Fruit fly (Drosophila melanogaster) whole organism, embryonic: ENCODE results near the gene Atg6.

ENCODE experiments used
- CG11560 ChIP-seq: fragments of 200-800 bp; sonication (Bioruptor generic); IDR thresholded peaks from 3 replicates; pipeline ENCODE4 v1.3.6; 2022; ENCODE audit warnings: missing biosample characterization, missing genetic modification characterization
- CG12219 ChIP-seq: fragments of 200-800 bp; sonication (Bioruptor generic); optimal IDR thresholded peaks from 3 replicates; lab custom pipeline; 2018; ENCODE audit warnings: missing biosample characterization, mild to moderate bottlenecking, missing genetic modification characterization
- CG12391 ChIP-seq: fragments of 200-800 bp; sonication (Bioruptor generic); optimal IDR thresholded peaks from 3 replicates; lab custom pipeline; 2018; ENCODE audit warnings: missing biosample characterization, mild to moderate bottlenecking, missing genetic modification characterization, moderate library complexity
- CG12769 ChIP-seq: fragments of 200-800 bp; sonication (Bioruptor generic); optimal IDR thresholded peaks from 2 replicates; lab custom pipeline; 2019; ENCODE audit warnings: missing biosample characterization, mild to moderate bottlenecking, missing genetic modification characterization, moderate library complexity
- CG15514 ChIP-seq: fragments of 200-800 bp; sonication (Bioruptor generic); optimal IDR thresholded peaks from 3 replicates; lab custom pipeline; 2017; ENCODE audit warnings: missing biosample characterization, missing genetic modification characterization, mild to moderate bottlenecking, moderate library complexity, missing genetic modification reagents
- CG17612 ChIP-seq: fragments of 200-800 bp; sonication (Bioruptor generic); IDR thresholded peaks from 2 replicates; pipeline ENCODE4 v1.3.6; 2022; ENCODE audit warnings: missing biosample characterization, missing genetic modification characterization
- CG18599 ChIP-seq: fragments of 200-800 bp; sonication (Bioruptor generic); optimal IDR thresholded peaks from 3 replicates; lab custom pipeline; 2017; ENCODE audit warnings: missing biosample characterization, missing genetic modification characterization, mild to moderate bottlenecking, moderate library complexity, missing genetic modification reagents
- CG2202 ChIP-seq: fragments of 200-800 bp; sonication (Bioruptor generic); optimal IDR thresholded peaks from 2 replicates; lab custom pipeline; 2018; ENCODE audit warnings: missing biosample characterization, mild to moderate bottlenecking, missing genetic modification characterization
- CG2712 ChIP-seq: fragments of 200-800 bp; optimal IDR thresholded peaks from 3 replicates; lab custom pipeline; 2019; ENCODE audit warnings: missing biosample characterization, mild to moderate bottlenecking, missing genetic modification characterization, moderate library complexity
- CG2875 ChIP-seq: fragments of 200-800 bp; sonication (Bioruptor generic); optimal IDR thresholded peaks from 2 replicates; lab custom pipeline; 2017; ENCODE audit warnings: missing biosample characterization, mild to moderate bottlenecking, missing genetic modification characterization, missing genetic modification reagents
- CG3281 ChIP-seq: fragments of 200-800 bp; sonication (Bioruptor generic); optimal IDR thresholded peaks from 3 replicates; lab custom pipeline; 2017; ENCODE audit warnings: missing biosample characterization, mild to moderate bottlenecking, missing genetic modification characterization
- CG4404 ChIP-seq: fragments of 200-800 bp; sonication (Bioruptor generic); IDR thresholded peaks from 2 replicates; pipeline ENCODE4 v1.3.6; 2022; ENCODE audit warnings: missing biosample characterization, missing genetic modification characterization
- CrebB ChIP-seq: fragments of 200-800 bp; sonication (Bioruptor generic); optimal IDR thresholded peaks from 3 replicates; lab custom pipeline; 2018; ENCODE audit warnings: missing biosample characterization, mild to moderate bottlenecking, missing genetic modification characterization
- D ChIP-seq, 2 experiments: fragments of 200-800 bp in 1 of 2; fragments of >200 bp in 1 of 2; sonication (Bioruptor generic) in 1 of 2; optimal IDR thresholded peaks; 2 replicates in 1 of 2; 3 replicates in 1 of 2; lab custom pipeline; 2017; ENCODE audit warnings: mild to moderate bottlenecking in 1 of 2, missing biosample characterization in 1 of 2, missing genetic modification characterization in 1 of 2, missing genetic modification reagents in 1 of 2
- Dll ChIP-seq: fragments of 200-800 bp; sonication (Bioruptor generic); IDR thresholded peaks from 4 replicates; pipeline ENCODE4 v1.3.6; 2022; ENCODE audit warnings: missing biosample characterization, missing genetic modification characterization; ENCODE audit not compliant: partially characterized antibody
- Elba2 ChIP-seq: fragments of 200-800 bp; sonication (Bioruptor generic); optimal IDR thresholded peaks from 3 replicates; lab custom pipeline; 2016; ENCODE audit warnings: missing biosample characterization, missing genetic modification characterization
- Ets97D ChIP-seq: fragments of 200-800 bp; sonication (Bioruptor generic); optimal IDR thresholded peaks from 3 replicates; lab custom pipeline; 2016; ENCODE audit warnings: missing biosample characterization, missing genetic modification characterization
- HLH3B ChIP-seq: fragments of 200-800 bp; sonication (Bioruptor generic); IDR thresholded peaks from 2 replicates; pipeline ENCODE4 v1.3.6; 2022; ENCODE audit warnings: missing biosample characterization, missing genetic modification characterization
- HLH54F ChIP-seq: fragments of 200-800 bp; sonication (Bioruptor generic); optimal IDR thresholded peaks from 3 replicates; lab custom pipeline; 2016; ENCODE audit warnings: missing biosample characterization, missing genetic modification characterization
- HmgZ ChIP-seq: fragments of 200-800 bp; sonication (Bioruptor generic); optimal IDR thresholded peaks from 2 replicates; lab custom pipeline; 2018; ENCODE audit warnings: missing biosample characterization, mild to moderate bottlenecking, missing genetic modification characterization
- Hmx ChIP-seq: fragments of 200-800 bp; sonication (Bioruptor generic); optimal IDR thresholded peaks from 2 replicates; lab custom pipeline; 2016; ENCODE audit warnings: missing biosample characterization, missing genetic modification characterization
- Hr78 ChIP-seq, 2 experiments: fragments of 200-800 bp in 1 of 2; fragments of >200 bp in 1 of 2; sonication (Bioruptor generic) in 1 of 2; optimal IDR thresholded peaks; 2 replicates each; lab custom pipeline; 2017 to 2019; ENCODE audit warnings: missing biosample characterization in 2 of 2, missing genetic modification characterization in 2 of 2, mild to moderate bottlenecking in 1 of 2, moderate library complexity in 1 of 2
- Hsf ChIP-seq: fragments of 200-800 bp; sonication (Bioruptor generic); optimal IDR thresholded peaks from 3 replicates; lab custom pipeline; 2016; ENCODE audit warnings: missing biosample characterization, missing genetic modification characterization
- MESR4 ChIP-seq: fragments of 200-800 bp; sonication (Bioruptor generic); optimal IDR thresholded peaks from 2 replicates; lab custom pipeline; 2018; ENCODE audit warnings: missing biosample characterization, mild to moderate bottlenecking, missing genetic modification characterization, moderate library complexity
- MTF-1 ChIP-seq: fragments of 200-800 bp; sonication (Bioruptor generic); optimal IDR thresholded peaks from 2 replicates; lab custom pipeline; 2018; ENCODE audit warnings: missing biosample characterization, mild to moderate bottlenecking, missing genetic modification characterization, borderline replicate concordance
- Mrtf ChIP-seq: fragments of 200-800 bp; sonication (Bioruptor generic); IDR thresholded peaks from 3 replicates; pipeline ENCODE4 v1.3.6; 2022; ENCODE audit warnings: missing biosample characterization, missing genetic modification characterization
- NC2β ChIP-seq: fragments of 200-800 bp; sonication (Bioruptor generic); optimal IDR thresholded peaks from 2 replicates; lab custom pipeline; 2016; ENCODE audit warnings: missing biosample characterization, missing genetic modification characterization
- PHDP ChIP-seq: fragments of 200-800 bp; sonication (Bioruptor generic); optimal IDR thresholded peaks from 3 replicates; lab custom pipeline; 2018; ENCODE audit warnings: missing biosample characterization, mild to moderate bottlenecking, missing genetic modification characterization, moderate library complexity
- Sin3A ChIP-seq: fragments of >200 bp; optimal IDR thresholded peaks from 2 replicates; lab custom pipeline; 2018
- Sry-β ChIP-seq: fragments of 200-800 bp; sonication (Bioruptor generic); optimal IDR thresholded peaks from 2 replicates; lab custom pipeline; 2018; ENCODE audit warnings: missing biosample characterization, mild to moderate bottlenecking, missing genetic modification characterization, moderate library complexity
- Sry-δ ChIP-seq: fragments of 200-800 bp; sonication (Bioruptor generic); optimal IDR thresholded peaks from 2 replicates; lab custom pipeline; 2016; ENCODE audit warnings: missing biosample characterization, missing genetic modification characterization
- cg ChIP-seq: fragments of 200-800 bp; sonication (Bioruptor generic); optimal IDR thresholded peaks from 3 replicates; lab custom pipeline; 2019; ENCODE audit warnings: missing biosample characterization, mild to moderate bottlenecking, missing genetic modification characterization, moderate library complexity
- dan ChIP-seq: fragments of 200-800 bp; sonication (Bioruptor generic); IDR thresholded peaks from 2 replicates; pipeline ENCODE4 v1.3.6; 2022; ENCODE audit warnings: missing biosample characterization, missing genetic modification characterization
- dmrt99B ChIP-seq: fragments of 200-800 bp; sonication (Bioruptor generic); optimal IDR thresholded peaks from 2 replicates; lab custom pipeline; 2018; ENCODE audit warnings: missing biosample characterization, mild to moderate bottlenecking, missing genetic modification characterization, moderate library complexity
- ems ChIP-seq: fragments of 200-800 bp; sonication (Bioruptor generic); optimal IDR thresholded peaks from 3 replicates; lab custom pipeline; 2016; ENCODE audit warnings: missing biosample characterization, missing genetic modification characterization
- eyg ChIP-seq: fragments of 200-800 bp; sonication (Bioruptor generic); optimal IDR thresholded peaks from 3 replicates; lab custom pipeline; 2016; ENCODE audit warnings: missing biosample characterization, missing genetic modification characterization
- fd102C ChIP-seq: fragments of 200-800 bp; sonication (Bioruptor generic); optimal IDR thresholded peaks from 2 replicates; lab custom pipeline; 2018; ENCODE audit warnings: missing biosample characterization, mild to moderate bottlenecking, missing genetic modification characterization, moderate library complexity
- fru ChIP-seq: fragments of >200 bp; optimal IDR thresholded peaks from 2 replicates; lab custom pipeline; 2017
- ftz-f1 ChIP-seq: fragments of 200-800 bp; sonication (Bioruptor generic); optimal IDR thresholded peaks from 2 replicates; lab custom pipeline; 2016; ENCODE audit warnings: missing biosample characterization, missing genetic modification characterization
- gt ChIP-seq: fragments of 200-800 bp; sonication (Bioruptor generic); IDR thresholded peaks from 2 replicates; pipeline ENCODE4 v1.3.6; 2022; ENCODE audit warnings: missing biosample characterization, missing genetic modification characterization
- ham ChIP-seq: fragments of 200-800 bp; sonication (Bioruptor generic); IDR thresholded peaks from 2 replicates; pipeline ENCODE4 v1.3.6; 2022; ENCODE audit warnings: missing biosample characterization, missing genetic modification characterization
- nmo ChIP-seq: fragments of 200-800 bp; sonication (Bioruptor generic); optimal IDR thresholded peaks from 2 replicates; lab custom pipeline; 2018; ENCODE audit warnings: missing biosample characterization, mild to moderate bottlenecking, missing genetic modification characterization, moderate library complexity
- otp ChIP-seq: fragments of 200-800 bp; sonication (Bioruptor generic); IDR thresholded peaks from 3 replicates; pipeline ENCODE4, ENCODE4 v1.3.6; 2022; ENCODE audit warnings: missing biosample characterization, missing genetic modification characterization
- phol ChIP-seq: fragments of 200-800 bp; sonication (Bioruptor generic); optimal IDR thresholded peaks from 3 replicates; lab custom pipeline; 2018; ENCODE audit warnings: missing biosample characterization, mild to moderate bottlenecking, missing genetic modification characterization, moderate library complexity
- scrt ChIP-seq: fragments of 200-800 bp; sonication (Bioruptor generic); optimal IDR thresholded peaks from 2 replicates; lab custom pipeline; 2018; ENCODE audit warnings: missing biosample characterization, mild to moderate bottlenecking, missing genetic modification characterization, moderate library complexity
- slbo ChIP-seq: fragments of 200-800 bp; sonication (Bioruptor generic); IDR thresholded peaks from 2 replicates; pipeline ENCODE4 v1.3.6; 2022; ENCODE audit warnings: missing biosample characterization, missing genetic modification characterization
- sob ChIP-seq: fragments of 200-800 bp; sonication (Bioruptor generic); IDR thresholded peaks from 2 replicates; pipeline ENCODE4 v1.3.6; 2022; ENCODE audit warnings: missing biosample characterization, missing genetic modification characterization
- trem ChIP-seq: fragments of 200-800 bp; optimal IDR thresholded peaks from 3 replicates; lab custom pipeline; 2019; ENCODE audit warnings: missing biosample characterization, mild to moderate bottlenecking, missing genetic modification characterization, moderate library complexity
- tup ChIP-seq: fragments of 200-800 bp; sonication (Bioruptor generic); optimal IDR thresholded peaks from 2 replicates; lab custom pipeline; 2016; ENCODE audit warnings: missing biosample characterization, mild to moderate bottlenecking, missing genetic modification characterization, moderate library complexity
- zfh2 ChIP-seq: fragments of 200-800 bp; sonication (Bioruptor generic); optimal IDR thresholded peaks from 2 replicates; lab custom pipeline; 2016; ENCODE audit warnings: missing biosample characterization, missing genetic modification characterization

Gene Atg6

DNA sequence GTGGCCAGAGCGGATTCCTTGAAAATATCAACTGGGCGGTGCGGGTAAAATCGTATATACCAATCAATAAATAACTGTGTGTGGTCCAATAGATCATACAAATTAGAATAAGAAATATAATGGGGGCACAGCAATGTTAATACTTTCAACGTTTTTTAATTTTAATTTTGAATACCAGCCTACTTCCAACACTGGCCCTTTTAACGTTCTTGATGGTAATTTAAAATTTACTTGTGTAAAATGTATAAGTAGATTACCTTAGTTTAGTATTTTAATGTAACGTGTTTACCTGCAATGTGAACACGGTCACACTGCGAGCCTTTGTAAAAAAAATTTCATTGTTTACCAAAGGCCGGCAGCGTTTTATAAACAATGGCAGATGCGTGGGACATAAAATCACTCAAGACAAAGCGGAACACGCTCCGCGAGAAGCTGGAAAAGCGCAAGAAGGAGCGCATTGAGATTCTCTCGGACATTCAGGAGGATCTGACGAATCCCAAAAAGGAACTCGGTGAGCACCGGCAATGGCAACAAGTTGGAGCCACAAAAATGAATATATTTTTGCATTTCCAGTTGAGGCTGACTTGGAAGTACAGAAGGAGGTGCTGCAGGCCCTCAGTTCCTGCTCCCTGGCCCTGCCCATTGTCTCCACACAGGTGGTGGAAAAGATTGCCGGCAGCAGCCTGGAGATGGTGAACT is 18.6 kb downstream of the Atg6 start, which contains the start of the genes KrT95D and Mettl3 (continued):
- TF ChIP-seq CG17612 (GFP tag; lab: Robert Waterston, UW), result no peak
- no peak for TF ChIP-seq ham (GFP tag; lab: Robert Waterston, UW)
- no peak for TF ChIP-seq CG12769 (tag; lab: Kevin White, UChicago)
- TF ChIP-seq CG4404 (GFP tag; lab: Robert Waterston, UW), result no peak
- TF ChIP-seq cg (GFP tag; lab: Kevin White, UChicago), result no peak
- TF ChIP-seq ftz-f1 (GFP tag; lab: Kevin White, UChicago), result no peak
- TF ChIP-seq slbo, result no peak
- TF ChIP-seq CG3281, result no peak
- TF ChIP-seq CG2202 (tag; lab: Kevin White, UChicago), result no peak
- TF ChIP-seq Sin3A (lab: Kevin White, UChicago), result peak; percentile 81
- TF ChIP-seq NC2β, result no peak
- TF ChIP-seq ems (GFP tag; lab: Kevin White, UChicago), result no peak
- TF ChIP-seq fd102C (GFP tag; lab: Kevin White, UChicago), result no peak
- no peak for TF ChIP-seq zfh2 (GFP tag; lab: Kevin White, UChicago)
- no peak for TF ChIP-seq CrebB (tag; lab: Kevin White, UChicago)
- TF ChIP-seq HLH3B (GFP tag; lab: Robert Waterston, UW), result no peak
- 0 out of 2 replicates have a peak, but pooled peaks have one; percentile 47 for TF ChIP-seq sob (GFP tag; lab: Robert Waterston, UW)
- no peak for TF ChIP-seq dan (GFP tag; lab: Robert Waterston, UW)
- TF ChIP-seq Hmx, result no peak
- TF ChIP-seq Hr78 (GFP tag; optimal IDR thresholded peaks at IDR 0.05; lab: Kevin White, UChicago), result no peak
- no peak for TF ChIP-seq Elba2 (GFP tag; lab: Kevin White, UChicago)
- peak; percentile 59 for TF ChIP-seq CG15514 (GFP tag; lab: Kevin White, UChicago)
- no peak for TF ChIP-seq dmrt99B (tag; lab: Kevin White, UChicago)
- TF ChIP-seq D (optimal IDR thresholded peaks at IDR 0.05; lab: Kevin White, UChicago), result no peak
- TF ChIP-seq D (GFP tag; optimal IDR thresholded peaks at IDR 0.05; lab: Kevin White, UChicago), result peak; percentile 35
- no peak for TF ChIP-seq PHDP (tag; lab: Kevin White, UChicago)
- no peak for TF ChIP-seq MESR4 (GFP tag; lab: Kevin White, UChicago)
- no peak for TF ChIP-seq HLH54F (GFP tag; lab: Kevin White, UChicago)
- TF ChIP-seq MTF-1, result no peak
- no peak for TF ChIP-seq Mrtf
- peak; percentile 4 for TF ChIP-seq Hsf (GFP tag; lab: Kevin White, UChicago)
- TF ChIP-seq Sry-δ, result peak; percentile 37
- TF ChIP-seq Ets97D (GFP tag; lab: Kevin White, UChicago), result peak; percentile 77
- TF ChIP-seq nmo, result peak; percentile 60
- TF ChIP-seq CG2875 (GFP tag; lab: Kevin White, UChicago), result no peak
- TF ChIP-seq otp (GFP tag; lab: Robert Waterston, UW), result no peak
- no peak for TF ChIP-seq CG11560 (tag; lab: Robert Waterston, UW)
- TF ChIP-seq CG18599 (GFP tag; lab: Kevin White, UChicago), result no peak
- no peak for TF ChIP-seq CG12219 (GFP tag; lab: Kevin White, UChicago)
- no peak for TF ChIP-seq Sry-β
- TF ChIP-seq Dll, result no peak
- TF ChIP-seq HmgZ (tag; lab: Kevin White, UChicago), result peak; percentile 35
- TF ChIP-seq gt (GFP tag; lab: Robert Waterston, UW), result no peak
- TF ChIP-seq CG12391 (tag; lab: Kevin White, UChicago), result peak; percentile 50
- no peak for TF ChIP-seq fru (lab: Kevin White, UChicago)
- TF ChIP-seq tup (GFP tag; lab: Kevin White, UChicago), result no peak
- TF ChIP-seq eyg (GFP tag; lab: Kevin White, UChicago), result no peak
- peak; percentile 81 for TF ChIP-seq scrt (GFP tag; lab: Kevin White, UChicago)
- TF ChIP-seq CG2712, result peak; percentile 37
- TF ChIP-seq trem (tag; lab: Kevin White, UChicago), result peak; percentile 73
- peak; percentile 56 for TF ChIP-seq phol (tag; lab: Kevin White, UChicago)
